Worm (Caenorhabditis elegans): Measurements from ENCODE around the gene srg-5.

- TF ChIP-seq ztf-29 (GFP tag; IDR thresholded peaks at IDR 0.05) = no peak
- TF ChIP-seq T22C8.4 (GFP tag; IDR thresholded peaks at IDR 0.05) = no peak
- no peak for TF ChIP-seq cog-1 (tag; optimal IDR thresholded peaks at IDR 0.05)
- no peak for TF ChIP-seq tab-1 (GFP tag; IDR thresholded peaks at IDR 0.05)
- no peak for TF ChIP-seq klf-2 (GFP tag; conservative IDR thresholded peaks at IDR 0.05)
- no peak for TF ChIP-seq flt-1 (GFP tag; IDR thresholded peaks at IDR 0.05)
- TF ChIP-seq med-1 (GFP tag; optimal IDR thresholded peaks at IDR 0.05; ENCODE audit: insufficient read depth) = no peak
- TF ChIP-seq ref-1 (GFP tag; conservative IDR thresholded peaks at IDR 0.05) = no peak
These were observed 42.9 kb downstream of the srg-5 start for ce11 chrIII:6221403-6221802.
